Worm (Caenorhabditis elegans) whole organism, late embryonic: ENCODE data around the gene F26H11.4.

ENCODE experiments used
- ahr-1 ChIP-seq: sonication (generic microtip); optimal IDR thresholded peaks from 2 replicates; lab custom pipeline; 2016; ENCODE audit warnings: missing genetic modification characterization, missing compliant biosample characterization
- ceh-45 ChIP-seq: fragments of 200-800 bp; sonication (Bioruptor generic); IDR thresholded peaks from 2 replicates; pipeline ENCODE4 v1.3.6; 2022; ENCODE audit warnings: missing genetic modification reagents, missing genetic modification characterization, missing compliant biosample characterization
- lin-11 ChIP-seq: fragments of 200-800 bp; sonication (Bioruptor generic); optimal IDR thresholded peaks from 2 replicates; lab custom pipeline; 2018; ENCODE audit warnings: mild to moderate bottlenecking, missing genetic modification characterization, missing compliant biosample characterization
- pag-3 ChIP-seq: sonication (generic microtip); optimal IDR thresholded peaks from 2 replicates; lab custom pipeline; 2016; ENCODE audit warnings: missing compliant biosample characterization, missing genetic modification characterization, borderline replicate concordance
- pax-1 ChIP-seq: fragments of 150-350 bp; optimal IDR thresholded peaks from 2 replicates; lab custom pipeline; 2014; ENCODE audit warnings: missing biosample characterization, missing genetic modification characterization
- pqm-1 ChIP-seq: sonication (generic microtip); optimal IDR thresholded peaks from 2 replicates; lab custom pipeline; 2016; ENCODE audit warnings: missing genetic modification characterization, missing compliant biosample characterization
- pros-1 ChIP-seq: fragments of 150-350 bp; optimal IDR thresholded peaks from 2 replicates; lab custom pipeline; 2014; ENCODE audit warnings: missing biosample characterization, missing genetic modification reagents, missing genetic modification characterization
- rnt-1 ChIP-seq: sonication (generic microtip); optimal IDR thresholded peaks from 2 replicates; lab custom pipeline; 2016; ENCODE audit warnings: missing genetic modification characterization, missing compliant biosample characterization
- tbx-2 ChIP-seq: sonication (generic microtip); optimal IDR thresholded peaks from 2 replicates; lab custom pipeline; 2016; ENCODE audit warnings: missing genetic modification characterization, missing compliant biosample characterization

- TF ChIP-seq tbx-2 (tag; lab: Kevin White, UChicago) (no peak), ceh-45 (GFP tag; lab: Robert Waterston, UW) (no peak), pros-1 (tag; lab: Kevin White, UChicago) (no peak), pqm-1 (tag; lab: Kevin White, UChicago) (no peak), pag-3 (tag; lab: Kevin White, UChicago) (no peak), ahr-1 (no peak), rnt-1 (tag; lab: Kevin White, UChicago) (no peak), pax-1 (tag; lab: Kevin White, UChicago) (no peak), lin-11 (tag; lab: Kevin White, UChicago) (no peak)
These were observed 4.7 kb downstream of the F26H11.4 start, which contains the start of gene exl-1 for ce11 chrII:14413035-14413525.
